Worm (Caenorhabditis elegans) whole organism, L3 larva: ENCODE measurements around the gene srz-20.
"Not testable (repeated sequence)": the region's sequence is repeated elsewhere in the genome, so short reads cannot be mapped to it uniquely, and the experiment has no call there.

Experiments used
- R02D3.7 ChIP-seq: fragments of 150-350 bp; optimal IDR thresholded peaks from 2 replicates; lab custom pipeline; 2014; ENCODE audit warnings: missing biosample characterization, missing genetic modification characterization
- ZK546.5 ChIP-seq: sonication (generic microtip); optimal IDR thresholded peaks from 2 replicates; lab custom pipeline; 2017; ENCODE audit warnings: missing biosample characterization, missing genetic modification characterization
- ama-1 ChIP-seq: fragments of 150-350 bp; optimal IDR thresholded peaks from 2 replicates; lab custom pipeline; 2018
- ceh-28 ChIP-seq: fragments of 150-350 bp; optimal IDR thresholded peaks from 2 replicates; lab custom pipeline; 2014; ENCODE audit warnings: missing biosample characterization, missing genetic modification reagents, missing genetic modification characterization
- ceh-82 ChIP-seq: fragments of 150-350 bp; optimal IDR thresholded peaks from 2 replicates; lab custom pipeline; 2014; ENCODE audit warnings: missing biosample characterization, missing genetic modification characterization
- ceh-9 ChIP-seq: sonication (generic microtip); optimal IDR thresholded peaks from 2 replicates; lab custom pipeline; 2018; ENCODE audit warnings: missing biosample characterization, missing genetic modification characterization
- daf-12 ChIP-seq: fragments of 150-350 bp; optimal IDR thresholded peaks from 2 replicates; lab custom pipeline; 2014; ENCODE audit warnings: missing biosample characterization, missing genetic modification reagents, missing genetic modification characterization
- egl-27 ChIP-seq: sonication (generic microtip); optimal IDR thresholded peaks from 4 replicates; lab custom pipeline; 2017; ENCODE audit warnings: missing biosample characterization, missing genetic modification reagents, missing genetic modification characterization
- egl-5 ChIP-seq: fragments of 150-350 bp; optimal IDR thresholded peaks from 2 replicates; lab custom pipeline; 2017; ENCODE audit warnings: missing biosample characterization, missing genetic modification reagents, missing genetic modification characterization, inconsistent platforms
- elt-2 ChIP-seq: sonication (generic microtip); optimal IDR thresholded peaks from 2 replicates; lab custom pipeline; 2016; ENCODE audit warnings: missing genetic modification reagents, mild to moderate bottlenecking, missing genetic modification characterization, missing compliant biosample characterization
- eor-1 ChIP-seq, 2 experiments: fragments of 150-350 bp; optimal IDR thresholded peaks; 2 replicates each; lab custom pipeline; 2014 to 2018; ENCODE audit warnings: missing biosample characterization in 2 of 2, missing genetic modification characterization in 2 of 2
- fkh-10 ChIP-seq: sonication (generic microtip); optimal IDR thresholded peaks from 2 replicates; lab custom pipeline; 2017; ENCODE audit warnings: missing biosample characterization, missing genetic modification reagents, missing genetic modification characterization
- fkh-2 ChIP-seq: fragments of 150-350 bp; optimal IDR thresholded peaks from 2 replicates; lab custom pipeline; 2014; ENCODE audit warnings: missing biosample characterization, missing genetic modification reagents, missing genetic modification characterization
- hmg-11 ChIP-seq: sonication (generic microtip); optimal IDR thresholded peaks from 2 replicates; lab custom pipeline; 2016; ENCODE audit warnings: missing genetic modification characterization, missing compliant biosample characterization
- jun-1 ChIP-seq: fragments of 150-350 bp; optimal IDR thresholded peaks from 2 replicates; lab custom pipeline; 2014; ENCODE audit warnings: missing biosample characterization, missing genetic modification reagents, missing genetic modification characterization
- lsy-12 ChIP-seq: sonication (generic microtip); optimal IDR thresholded peaks from 2 replicates; lab custom pipeline; 2016; ENCODE audit warnings: mild to moderate bottlenecking, missing genetic modification characterization, missing compliant biosample characterization
- mdl-1 ChIP-seq: fragments of 150-350 bp; optimal IDR thresholded peaks from 2 replicates; lab custom pipeline; 2014; ENCODE audit warnings: missing biosample characterization, missing genetic modification characterization
- mml-1 ChIP-seq: fragments of 150-350 bp; sonication (generic microtip); optimal IDR thresholded peaks from 3 replicates; lab custom pipeline; 2014; ENCODE audit warnings: missing biosample characterization, missing genetic modification characterization
- nfya-1 ChIP-seq: sonication (generic microtip); optimal IDR thresholded peaks from 2 replicates; lab custom pipeline; 2017; ENCODE audit warnings: missing genetic modification characterization, mild to moderate bottlenecking, missing compliant biosample characterization, antibody characterized with exemption, moderate library complexity; ENCODE audit not compliant: insufficient read depth
- nhr-11 ChIP-seq: fragments of 150-350 bp; optimal IDR thresholded peaks from 2 replicates; lab custom pipeline; 2014; ENCODE audit warnings: missing biosample characterization, missing genetic modification characterization
- nhr-12 ChIP-seq: fragments of 150-350 bp; optimal IDR thresholded peaks from 2 replicates; lab custom pipeline; 2014; ENCODE audit warnings: missing biosample characterization, missing genetic modification characterization
- nhr-23 ChIP-seq: fragments of 150-350 bp; optimal IDR thresholded peaks from 2 replicates; lab custom pipeline; 2014; ENCODE audit warnings: missing biosample characterization, missing genetic modification reagents, missing genetic modification characterization
- nhr-237 ChIP-seq: fragments of 150-350 bp; optimal IDR thresholded peaks from 2 replicates; lab custom pipeline; 2014; ENCODE audit warnings: missing biosample characterization, missing genetic modification characterization
- nhr-25 ChIP-seq: sonication (generic microtip); optimal IDR thresholded peaks from 2 replicates; lab custom pipeline; 2017; ENCODE audit warnings: missing biosample characterization, missing genetic modification characterization
- nhr-43 ChIP-seq: sonication (generic microtip); optimal IDR thresholded peaks from 2 replicates; lab custom pipeline; 2016; ENCODE audit warnings: mild to moderate bottlenecking, missing genetic modification characterization, missing compliant biosample characterization; ENCODE audit not compliant: poor library complexity, severe bottlenecking
- nhr-67 ChIP-seq: fragments of 150-350 bp; optimal IDR thresholded peaks from 2 replicates; lab custom pipeline; 2014; ENCODE audit warnings: missing biosample characterization, missing genetic modification characterization
- nhr-77 ChIP-seq: fragments of 150-350 bp; optimal IDR thresholded peaks from 2 replicates; lab custom pipeline; 2014; ENCODE audit warnings: missing biosample characterization, missing genetic modification characterization
- pha-4 ChIP-seq: fragments of 150-350 bp; optimal IDR thresholded peaks from 2 replicates; lab custom pipeline; 2014; ENCODE audit warnings: missing biosample characterization, missing genetic modification reagents, missing genetic modification characterization
- pqm-1 ChIP-seq: fragments of 150-350 bp; optimal IDR thresholded peaks from 2 replicates; lab custom pipeline; 2017; ENCODE audit warnings: missing biosample characterization, missing genetic modification characterization, inconsistent platforms
- skn-1 ChIP-seq: fragments of 150-350 bp; optimal IDR thresholded peaks from 2 replicates; lab custom pipeline; 2014; ENCODE audit warnings: missing biosample characterization, missing genetic modification characterization
- tbx-2 ChIP-seq: sonication (generic microtip); optimal IDR thresholded peaks from 2 replicates; lab custom pipeline; 2016; ENCODE audit warnings: mild to moderate bottlenecking, missing genetic modification characterization, missing compliant biosample characterization
- unc-39 ChIP-seq: sonication (generic microtip); optimal IDR thresholded peaks from 4 replicates; lab custom pipeline; 2017; ENCODE audit warnings: missing biosample characterization, missing genetic modification characterization
- unc-62 ChIP-seq: fragments of 150-350 bp; sonication (generic microtip); optimal IDR thresholded peaks from 4 replicates; lab custom pipeline; 2014; ENCODE audit warnings: missing biosample characterization, missing genetic modification reagents, missing genetic modification characterization
- zag-1 ChIP-seq: fragments of 150-350 bp; optimal IDR thresholded peaks from 2 replicates; lab custom pipeline; 2014; ENCODE audit warnings: missing biosample characterization, missing genetic modification characterization
- ztf-11 ChIP-seq: fragments of 150-350 bp; optimal IDR thresholded peaks from 2 replicates; lab custom pipeline; 2014; ENCODE audit warnings: missing biosample characterization, missing genetic modification characterization

The srz-20 gene

ce11 chrIV:3911848-3912247, 3.5 kb upstream of the srz-20 start, which contains the start of gene F56D6.18:
F56D6.18 (minus strand) TSS chrIV:3911948.
- TF ChIP-seq daf-12, elt-2, nhr-23 (tag; lab: Kevin White, UChicago): not testable (repeated sequence)

- no peak for TF ChIP-seq nhr-237
These were observed 2.8 kb upstream of the srz-20 start, which contains the start of gene F56D6.20 for ce11 chrIV:3912598-3912997. F56D6.20 (plus strand) TSS chrIV:3912898.

- TF ChIP-seq nhr-25 (tag; lab: Kevin White, UChicago) (no peak), daf-12 (tag; lab: Kevin White, UChicago) (no peak), skn-1 (tag; lab: Kevin White, UChicago) (no peak), unc-62 (no peak), ZK546.5 (tag; lab: Kevin White, UChicago) (no peak), lsy-12 (tag; lab: Kevin White, UChicago) (no peak), nhr-77 (tag; lab: Kevin White, UChicago) (no peak), nhr-12 (tag; lab: Kevin White, UChicago) (no peak), tbx-2 (no peak), fkh-2 (no peak)
- TF ChIP-seq, all 47 proteins: peak for 0
These were observed 934 bp upstream of the srz-20 start, which contains the start of gene F56D6.19 for ce11 chrIV:3914462-3914861. F56D6.19 (plus strand) TSS chrIV:3914762.

- TF ChIP-seq pha-4 (tag; lab: Kevin White, UChicago): no peak
- TF ChIP-seq egl-27 (tag; lab: Kevin White, UChicago): no peak
- no peak for TF ChIP-seq nhr-25 (tag; lab: Kevin White, UChicago)
- no peak for TF ChIP-seq fkh-10 (GFP tag; lab: Kevin White, UChicago)
- TF ChIP-seq unc-62: no peak
- TF ChIP-seq egl-5 (tag; lab: Kevin White, UChicago): no peak
- TF ChIP-seq zag-1 (tag; lab: Kevin White, UChicago): no peak
- TF ChIP-seq ceh-28 (tag; lab: Kevin White, UChicago): no peak
- TF ChIP-seq nhr-23 (tag; lab: Kevin White, UChicago): no peak
- TF ChIP-seq mml-1: no peak
- TF ChIP-seq tbx-2: no peak
- TF ChIP-seq nhr-11 (tag; lab: Kevin White, UChicago): no peak
- no peak for TF ChIP-seq ztf-11 (tag; lab: Kevin White, UChicago)
- TF ChIP-seq nhr-237: no peak
- TF ChIP-seq skn-1 (tag; lab: Kevin White, UChicago): no peak
- no peak for TF ChIP-seq daf-12 (tag; lab: Kevin White, UChicago)
These were observed 2.0 kb downstream of the srz-20 start, which contains the start of gene F56D6.14 for ce11 chrIV:3917405-3917804. F56D6.14 (plus strand) TSS chrIV:3917705.

DNA sequence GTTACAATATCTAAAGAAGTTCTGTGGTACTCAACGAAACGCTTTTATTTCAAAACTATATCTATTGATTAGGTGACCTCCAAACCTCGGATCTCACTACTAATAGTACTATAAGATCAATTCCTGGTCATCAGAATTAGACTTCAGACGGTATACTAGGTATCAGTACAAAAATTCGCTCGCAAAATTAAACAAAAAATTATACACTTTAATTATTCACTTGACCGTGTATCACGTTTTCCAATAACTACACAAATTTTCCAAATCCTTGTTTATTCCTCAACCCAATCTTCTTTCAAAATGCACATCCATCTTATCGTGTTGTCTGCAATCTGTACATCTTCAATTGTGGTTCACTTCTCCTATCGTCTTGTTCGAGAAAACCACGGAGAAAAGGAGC, 2.8 kb downstream of the srz-20 start, which contains the start of gene F56D6.23:
F56D6.23 (plus strand) TSS at position 301 of the 400 bp plus-strand sequence.
- no peak for TF ChIP-seq ceh-9
- no peak for TF ChIP-seq nhr-67 (tag; lab: Kevin White, UChicago)
- TF ChIP-seq nfya-1: no peak
- no peak for TF ChIP-seq nhr-43 (tag; lab: Kevin White, UChicago)
- no peak for TF ChIP-seq eor-1 (tag; optimal IDR thresholded peaks at IDR 0.05; lab: Kevin White, UChicago)
- no peak for TF ChIP-seq pha-4 (tag; lab: Kevin White, UChicago)
- TF ChIP-seq ceh-82 (tag; lab: Kevin White, UChicago): no peak
- no peak for TF ChIP-seq fkh-10 (GFP tag; lab: Kevin White, UChicago)
- TF ChIP-seq daf-12 (tag; lab: Kevin White, UChicago): no peak
- no peak for TF ChIP-seq nhr-77 (tag; lab: Kevin White, UChicago)
- no peak for TF ChIP-seq elt-2 (tag; lab: Kevin White, UChicago)
- TF ChIP-seq ztf-11 (tag; lab: Kevin White, UChicago): no peak
- no peak for TF ChIP-seq mdl-1 (tag; lab: Kevin White, UChicago)
- no peak for TF ChIP-seq nhr-23 (tag; lab: Kevin White, UChicago)
- TF ChIP-seq zag-1 (tag; lab: Kevin White, UChicago): no peak

ce11 chrIV:3919506-3919905, 4.1 kb downstream of the srz-20 start, which contains the start of gene srz-19:
srz-19 (plus strand) TSS chrIV:3919806.
- TF ChIP-seq pha-4 (tag; lab: Kevin White, UChicago): no peak
- no peak for TF ChIP-seq nhr-43 (tag; lab: Kevin White, UChicago)
- no peak for TF ChIP-seq ama-1 (lab: Kevin White, UChicago)
- TF ChIP-seq hmg-11 (tag; lab: Kevin White, UChicago): no peak
- TF ChIP-seq R02D3.7 (tag; lab: Kevin White, UChicago): no peak
- no peak for TF ChIP-seq daf-12 (tag; lab: Kevin White, UChicago)
- TF ChIP-seq skn-1 (tag; lab: Kevin White, UChicago): no peak
- no peak for TF ChIP-seq jun-1 (tag; lab: Kevin White, UChicago)
- TF ChIP-seq nfya-1: no peak
- no peak for TF ChIP-seq mml-1
- no peak for TF ChIP-seq pqm-1 (tag; lab: Kevin White, UChicago)
- TF ChIP-seq nhr-237: no peak
- TF ChIP-seq elt-2 (tag; lab: Kevin White, UChicago): no peak
- no peak for TF ChIP-seq mdl-1 (tag; lab: Kevin White, UChicago)
- no peak for TF ChIP-seq nhr-11 (tag; lab: Kevin White, UChicago)
- no peak for TF ChIP-seq unc-39
- no peak for TF ChIP-seq ztf-11 (tag; lab: Kevin White, UChicago)
- no peak for TF ChIP-seq eor-1 (tag; optimal IDR thresholded peaks at IDR 0.05; lab: Kevin White, UChicago)
- TF ChIP-seq ZK546.5 (tag; lab: Kevin White, UChicago): no peak
